Fruit fly (Drosophila melanogaster) whole organism, embryonic: ENCODE results near the gene CG32333.
A peak's percentile ranks its signal among the peaks of the same experiment; 100 is the strongest.

Experiments used
- Adf1 ChIP-seq: fragments of 200-800 bp; sonication (Bioruptor generic); IDR thresholded peaks from 2 replicates; pipeline ENCODE4 v1.3.6; 2022; ENCODE audit warnings: missing biosample characterization, missing genetic modification characterization
- Atf3 ChIP-seq: fragments of 200-800 bp; sonication (Bioruptor generic); optimal IDR thresholded peaks from 3 replicates; lab custom pipeline; 2016; ENCODE audit warnings: missing biosample characterization, missing genetic modification characterization
- Awh ChIP-seq: fragments of 200-800 bp; sonication (Bioruptor generic); IDR thresholded peaks from 2 replicates; pipeline ENCODE4, ENCODE4 v1.3.6; 2022; ENCODE audit warnings: missing biosample characterization, missing genetic modification characterization
- B-H1 ChIP-seq: fragments of 200-800 bp; sonication (Bioruptor generic); IDR thresholded peaks from 3 replicates; pipeline ENCODE4 v1.3.6; 2022; ENCODE audit warnings: missing biosample characterization, missing genetic modification characterization
- Blimp-1 ChIP-seq: fragments of 200-800 bp; sonication (Bioruptor generic); optimal IDR thresholded peaks from 3 replicates; lab custom pipeline; 2018; ENCODE audit warnings: missing biosample characterization, missing genetic modification characterization, mild to moderate bottlenecking, moderate library complexity, missing genetic modification reagents
- BtbVII ChIP-seq: fragments of 200-800 bp; sonication (Bioruptor generic); optimal IDR thresholded peaks from 3 replicates; lab custom pipeline; 2017; ENCODE audit warnings: missing biosample characterization, mild to moderate bottlenecking, missing genetic modification characterization
- Bteb2 ChIP-seq: fragments of 200-800 bp; sonication (Bioruptor generic); optimal IDR thresholded peaks from 2 replicates; lab custom pipeline; 2016; ENCODE audit warnings: missing biosample characterization, missing genetic modification characterization
- CG10209 ChIP-seq: fragments of 200-800 bp; sonication (Bioruptor generic); optimal IDR thresholded peaks from 3 replicates; lab custom pipeline; 2017; ENCODE audit warnings: missing biosample characterization, mild to moderate bottlenecking, missing genetic modification characterization, missing genetic modification reagents
- CG12942 ChIP-seq: fragments of 200-800 bp; sonication (Bioruptor generic); optimal IDR thresholded peaks from 3 replicates; lab custom pipeline; 2016; ENCODE audit warnings: missing biosample characterization, missing genetic modification characterization
- CG14050 ChIP-seq: fragments of 200-800 bp; sonication (Bioruptor generic); IDR thresholded peaks from 3 replicates; pipeline ENCODE4 v1.3.6; 2022; ENCODE audit warnings: missing biosample characterization, missing genetic modification characterization
- CG1602 ChIP-seq: fragments of 200-800 bp; sonication (Bioruptor generic); optimal IDR thresholded peaks from 3 replicates; lab custom pipeline; 2016; ENCODE audit warnings: missing biosample characterization, missing genetic modification characterization
- CG1603 ChIP-seq: fragments of 200-800 bp; sonication (Bioruptor generic); optimal IDR thresholded peaks from 2 replicates; lab custom pipeline; 2019; ENCODE audit warnings: missing biosample characterization, mild to moderate bottlenecking, missing genetic modification characterization, moderate library complexity
- CG16779 ChIP-seq: fragments of 200-800 bp; sonication (Bioruptor generic); IDR thresholded peaks from 2 replicates; pipeline ENCODE4 v1.3.6; 2022; ENCODE audit warnings: missing biosample characterization, missing genetic modification characterization
- CG17359 ChIP-seq: fragments of 200-800 bp; sonication (Bioruptor generic); optimal IDR thresholded peaks from 3 replicates; lab custom pipeline; 2018; ENCODE audit warnings: missing biosample characterization, mild to moderate bottlenecking, missing genetic modification characterization, moderate library complexity
- CG17385 ChIP-seq: fragments of 200-800 bp; sonication (Bioruptor generic); optimal IDR thresholded peaks from 3 replicates; lab custom pipeline; 2018; ENCODE audit warnings: missing biosample characterization, mild to moderate bottlenecking, missing genetic modification characterization
- CG18262 ChIP-seq: fragments of 200-800 bp; optimal IDR thresholded peaks from 3 replicates; lab custom pipeline; 2019; ENCODE audit warnings: missing biosample characterization, mild to moderate bottlenecking, missing genetic modification characterization, moderate library complexity
- CG2129 ChIP-seq: fragments of 200-800 bp; sonication (Bioruptor generic); IDR thresholded peaks from 2 replicates; pipeline ENCODE4 v1.3.6; 2022; ENCODE audit warnings: missing biosample characterization, missing genetic modification characterization; ENCODE audit not compliant: partially characterized antibody
- CG3163 ChIP-seq: fragments of 200-800 bp; sonication (Bioruptor generic); optimal IDR thresholded peaks from 3 replicates; lab custom pipeline; 2016; ENCODE audit warnings: missing biosample characterization, missing genetic modification characterization
- CG3281 ChIP-seq: fragments of 200-800 bp; sonication (Bioruptor generic); optimal IDR thresholded peaks from 3 replicates; lab custom pipeline; 2017; ENCODE audit warnings: missing biosample characterization, mild to moderate bottlenecking, missing genetic modification characterization
- CG34422 ChIP-seq: fragments of 200-800 bp; sonication (Bioruptor generic); IDR thresholded peaks from 3 replicates; pipeline ENCODE4 v1.3.6; 2022; ENCODE audit warnings: missing biosample characterization, missing genetic modification characterization
- CG42726 ChIP-seq: fragments of 200-800 bp; sonication (Bioruptor generic); IDR thresholded peaks from 2 replicates; pipeline ENCODE4 v1.3.6; 2022; ENCODE audit warnings: missing biosample characterization, missing genetic modification characterization; ENCODE audit not compliant: partially characterized antibody
- CG4854 ChIP-seq: fragments of 200-800 bp; sonication (Bioruptor generic); optimal IDR thresholded peaks from 2 replicates; lab custom pipeline; 2016; ENCODE audit warnings: missing biosample characterization, missing genetic modification characterization, inconsistent platforms
- CG7271 ChIP-seq: fragments of 200-800 bp; sonication (Bioruptor generic); optimal IDR thresholded peaks from 2 replicates; lab custom pipeline; 2018; ENCODE audit warnings: missing biosample characterization, mild to moderate bottlenecking, missing genetic modification characterization, moderate library complexity
- CG9817 ChIP-seq: fragments of 200-800 bp; sonication (Bioruptor generic); optimal IDR thresholded peaks from 2 replicates; lab custom pipeline; 2018; ENCODE audit warnings: missing biosample characterization, mild to moderate bottlenecking, missing genetic modification characterization, moderate library complexity
- CHES-1-like ChIP-seq: fragments of 200-800 bp; sonication (Bioruptor generic); optimal IDR thresholded peaks from 2 replicates; lab custom pipeline; 2016; ENCODE audit warnings: missing biosample characterization, missing genetic modification characterization
- Dip3 ChIP-seq: fragments of 200-800 bp; sonication (Bioruptor generic); optimal IDR thresholded peaks from 3 replicates; lab custom pipeline; 2016; ENCODE audit warnings: missing biosample characterization, missing genetic modification characterization
- ERR ChIP-seq: fragments of 200-800 bp; sonication (Bioruptor generic); optimal IDR thresholded peaks from 2 replicates; lab custom pipeline; 2016; ENCODE audit warnings: missing biosample characterization, missing genetic modification characterization
- Ets97D ChIP-seq: fragments of 200-800 bp; sonication (Bioruptor generic); optimal IDR thresholded peaks from 3 replicates; lab custom pipeline; 2016; ENCODE audit warnings: missing biosample characterization, missing genetic modification characterization
- HLH4C ChIP-seq: fragments of 200-800 bp; sonication (Bioruptor generic); IDR thresholded peaks from 3 replicates; pipeline ENCODE4 v1.3.6; 2022; ENCODE audit warnings: missing biosample characterization, missing genetic modification characterization; ENCODE audit not compliant: partially characterized antibody
- Jarid2 ChIP-seq: fragments of 200-800 bp; sonication (Bioruptor generic); optimal IDR thresholded peaks from 3 replicates; lab custom pipeline; 2017; ENCODE audit warnings: mild to moderate bottlenecking, missing biosample characterization, missing genetic modification reagents, missing genetic modification characterization
- Lhr ChIP-seq: fragments of 200-800 bp; sonication (Bioruptor generic); optimal IDR thresholded peaks from 3 replicates; lab custom pipeline; 2017; ENCODE audit warnings: mild to moderate bottlenecking, missing biosample characterization, missing genetic modification reagents, missing genetic modification characterization
- NC2α ChIP-seq: fragments of 200-800 bp; sonication (Bioruptor generic); optimal IDR thresholded peaks from 2 replicates; lab custom pipeline; 2016; ENCODE audit warnings: missing biosample characterization, missing genetic modification characterization
- Oaz ChIP-seq: fragments of 200-800 bp; sonication (Bioruptor generic); IDR thresholded peaks from 2 replicates; pipeline ENCODE4 v1.3.6; 2022; ENCODE audit warnings: missing biosample characterization, missing genetic modification characterization
- Oli ChIP-seq: fragments of 200-800 bp; sonication (Bioruptor generic); optimal IDR thresholded peaks from 2 replicates; lab custom pipeline; 2018; ENCODE audit warnings: missing biosample characterization, mild to moderate bottlenecking, missing genetic modification characterization, moderate library complexity
- Scr ChIP-seq: fragments of 200-800 bp; sonication (Bioruptor generic); IDR thresholded peaks from 2 replicates; pipeline ENCODE4 v1.3.6; 2022; ENCODE audit warnings: missing biosample characterization, missing genetic modification characterization; ENCODE audit not compliant: partially characterized antibody
- Sry-β ChIP-seq: fragments of 200-800 bp; sonication (Bioruptor generic); optimal IDR thresholded peaks from 2 replicates; lab custom pipeline; 2018; ENCODE audit warnings: missing biosample characterization, mild to moderate bottlenecking, missing genetic modification characterization, moderate library complexity
- Trl ChIP-seq, 3 experiments: fragments of >200 bp in 2 of 3; fragments of 200-800 bp in 1 of 3; sonication (Bioruptor generic) in 1 of 3; optimal IDR thresholded peaks; 2 replicates in 1 of 3; 3 replicates in 2 of 3; lab custom pipeline; 2016 to 2017; ENCODE audit warnings: missing biosample characterization in 1 of 3, missing genetic modification characterization in 1 of 3
- YL-1 ChIP-seq: fragments of 200-800 bp; sonication (Bioruptor generic); optimal IDR thresholded peaks from 3 replicates; lab custom pipeline; 2017; ENCODE audit warnings: missing biosample characterization, mild to moderate bottlenecking, missing genetic modification characterization
- abd-A ChIP-seq: fragments of 200-800 bp; sonication (Bioruptor generic); optimal IDR thresholded peaks from 3 replicates; lab custom pipeline; 2019; ENCODE audit warnings: missing biosample characterization, mild to moderate bottlenecking, missing genetic modification characterization, moderate library complexity
- crc ChIP-seq: fragments of 200-800 bp; sonication (Bioruptor generic); optimal IDR thresholded peaks from 2 replicates; lab custom pipeline; 2016; ENCODE audit warnings: missing biosample characterization, missing genetic modification characterization
- dmrt11E ChIP-seq: fragments of 200-800 bp; sonication (Bioruptor generic); optimal IDR thresholded peaks from 3 replicates; lab custom pipeline; 2018; ENCODE audit warnings: missing biosample characterization, mild to moderate bottlenecking, missing genetic modification characterization, moderate library complexity
- ewg ChIP-seq: fragments of 200-800 bp; sonication (Bioruptor generic); optimal IDR thresholded peaks from 3 replicates; lab custom pipeline; 2017; ENCODE audit warnings: mild to moderate bottlenecking, missing biosample characterization, missing genetic modification reagents, missing genetic modification characterization
- ham ChIP-seq: fragments of 200-800 bp; sonication (Bioruptor generic); IDR thresholded peaks from 2 replicates; pipeline ENCODE4 v1.3.6; 2022; ENCODE audit warnings: missing biosample characterization, missing genetic modification characterization
- nmo ChIP-seq: fragments of 200-800 bp; sonication (Bioruptor generic); optimal IDR thresholded peaks from 2 replicates; lab custom pipeline; 2018; ENCODE audit warnings: missing biosample characterization, mild to moderate bottlenecking, missing genetic modification characterization, moderate library complexity
- onecut ChIP-seq: fragments of 200-800 bp; sonication (Bioruptor generic); IDR thresholded peaks from 2 replicates; pipeline ENCODE4 v1.3.6; 2022; ENCODE audit warnings: missing biosample characterization, missing genetic modification characterization
- prd ChIP-seq, 3 experiments: fragments of >200 bp in 2 of 3; fragments of 200-800 bp in 1 of 3; sonication (Bioruptor generic) in 1 of 3; optimal IDR thresholded peaks in 2 of 3; IDR thresholded peaks in 1 of 3; 2 replicates in 2 of 3; 3 replicates in 1 of 3; pipeline versions ENCODE4 v1.3.6 to Lab custom; 2017 to 2022; ENCODE audit warnings: missing biosample characterization in 1 of 3, missing genetic modification characterization in 1 of 3
- repo ChIP-seq: fragments of 200-800 bp; sonication (Bioruptor generic); optimal IDR thresholded peaks from 2 replicates; lab custom pipeline; 2016; ENCODE audit warnings: missing biosample characterization, missing genetic modification characterization
- sc ChIP-seq, 3 experiments: fragments of >200 bp in 2 of 3; fragments of 200-800 bp in 1 of 3; sonication (Bioruptor generic) in 1 of 3; optimal IDR thresholded peaks; 2 replicates in 2 of 3; 3 replicates in 1 of 3; lab custom pipeline; 2017; ENCODE audit warnings: mild to moderate bottlenecking in 1 of 3, missing biosample characterization in 1 of 3, missing genetic modification characterization in 1 of 3, missing genetic modification reagents in 1 of 3
- slbo ChIP-seq: fragments of 200-800 bp; sonication (Bioruptor generic); IDR thresholded peaks from 2 replicates; pipeline ENCODE4 v1.3.6; 2022; ENCODE audit warnings: missing biosample characterization, missing genetic modification characterization

Gene CG32333

DNA sequence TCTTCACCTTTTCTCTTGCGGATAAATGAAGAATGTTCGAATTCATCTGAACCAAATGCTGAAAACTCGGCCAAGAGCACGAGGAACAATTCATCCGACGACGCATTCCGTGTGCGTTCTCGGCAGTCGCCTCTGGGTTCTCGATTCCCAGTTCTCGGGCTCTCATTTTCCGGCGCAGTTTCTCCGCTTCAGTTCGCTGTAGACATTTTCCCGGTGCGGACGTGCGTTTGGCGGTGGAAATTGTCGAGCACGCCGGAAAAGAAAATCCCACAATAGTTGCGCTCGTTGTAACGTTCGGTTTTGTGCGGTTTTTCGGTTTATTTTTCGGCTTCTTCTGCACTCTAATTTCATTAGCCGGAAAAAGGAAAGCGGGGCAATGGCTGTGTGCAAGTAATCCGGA is at the start of gene CG32333:
TSS of gene CG32333 (plus strand) at position 190 of the 400 bp plus-strand sequence.
- TF ChIP-seq Ets97D (GFP tag; lab: Kevin White, UChicago) (no peak), CG16779 (GFP tag; lab: Robert Waterston, UW) (0 out of 2 replicates have a peak, but pooled peaks have one; percentile 16), prd (optimal IDR thresholded peaks at IDR 0.05; lab: Kevin White, UChicago) (no peak), prd (GFP tag; IDR thresholded peaks at IDR 0.05; lab: Robert Waterston, UW) (no peak), ERR (GFP tag; lab: Kevin White, UChicago) (no peak), slbo (no peak), CG1603 (tag; lab: Kevin White, UChicago) (no peak), CG34422 (GFP tag; lab: Robert Waterston, UW) (no peak), Oaz (GFP tag; lab: Robert Waterston, UW) (no peak), CG42726 (GFP tag; lab: Robert Waterston, UW) (peak; percentile 45; the same call in 1 of the 2 replicates), CG2129 (GFP tag; lab: Robert Waterston, UW) (no peak), CG14050 (GFP tag; lab: Robert Waterston, UW) (no peak), NC2α (GFP tag; lab: Kevin White, UChicago) (no peak), B-H1 (GFP tag; lab: Robert Waterston, UW) (no peak), abd-A (tag; lab: Kevin White, UChicago) (peak; percentile 2), Blimp-1 (GFP tag; lab: Kevin White, UChicago) (no peak), BtbVII (no peak), YL-1 (GFP tag; lab: Kevin White, UChicago) (no peak), Jarid2 (peak; percentile 45), CG3281 (GFP tag; lab: Kevin White, UChicago) (no peak), Lhr (GFP tag; lab: Kevin White, UChicago) (no peak), CG3163 (GFP tag; lab: Kevin White, UChicago) (peak; percentile 71), CG17385 (no peak), CHES-1-like (no peak), Oli (tag; lab: Kevin White, UChicago) (no peak), Sry-β (GFP tag; lab: Kevin White, UChicago) (no peak), crc (GFP tag; lab: Kevin White, UChicago) (no peak), sc (optimal IDR thresholded peaks at IDR 0.05; lab: Kevin White, UChicago) (no peak), sc (GFP tag; optimal IDR thresholded peaks at IDR 0.05; lab: Kevin White, UChicago) (no peak), repo (no peak), Bteb2 (GFP tag; lab: Kevin White, UChicago) (no peak), dmrt11E (tag; lab: Kevin White, UChicago) (no peak), Trl (optimal IDR thresholded peaks at IDR 0.05; lab: Kevin White, UChicago) (peak; percentile 42 to 68), Trl (GFP tag; optimal IDR thresholded peaks at IDR 0.05; lab: Kevin White, UChicago) (no peak), CG17359 (tag; lab: Kevin White, UChicago) (no peak), CG9817 (no peak), CG7271 (tag; lab: Kevin White, UChicago) (no peak), CG10209 (GFP tag; lab: Kevin White, UChicago) (no peak), CG12942 (GFP tag; lab: Kevin White, UChicago) (no peak), CG18262 (tag; lab: Kevin White, UChicago) (no peak), Dip3 (GFP tag; lab: Kevin White, UChicago) (no peak), Scr (no peak), HLH4C (GFP tag; lab: Robert Waterston, UW) (0 out of 3 replicates have a peak, but pooled peaks have one; percentile 15), CG4854 (GFP tag; lab: Kevin White, UChicago) (no peak), Awh (no peak), onecut (GFP tag; lab: Robert Waterston, UW) (no peak), Atf3 (GFP tag; lab: Kevin White, UChicago) (no peak), nmo (GFP tag; lab: Kevin White, UChicago) (no peak), Adf1 (GFP tag; lab: Robert Waterston, UW) (no peak), ewg (GFP tag; lab: Kevin White, UChicago) (peak; percentile 53), CG1602 (no peak), ham (GFP tag; lab: Robert Waterston, UW) (no peak)
